Fruit fly (Drosophila melanogaster) whole organism, embryonic: ENCODE data around the gene Cpsf5.

Experiments
- Ada2b ChIP-seq: fragments of 200-800 bp; sonication (Bioruptor generic); IDR thresholded peaks from 2 replicates; pipeline ENCODE4 v1.3.6; 2022; ENCODE audit warnings: missing biosample characterization, missing genetic modification characterization
- Bgb ChIP-seq: fragments of 200-800 bp; sonication (Bioruptor generic); IDR thresholded peaks from 2 replicates; pipeline ENCODE4 v1.3.6; 2022; ENCODE audit warnings: missing biosample characterization, missing genetic modification characterization; ENCODE audit not compliant: partially characterized antibody
- BtbVII ChIP-seq: fragments of 200-800 bp; sonication (Bioruptor generic); optimal IDR thresholded peaks from 3 replicates; lab custom pipeline; 2017; ENCODE audit warnings: missing biosample characterization, mild to moderate bottlenecking, missing genetic modification characterization
- CG10565 ChIP-seq: fragments of 200-800 bp; sonication (Bioruptor generic); optimal IDR thresholded peaks from 3 replicates; lab custom pipeline; 2016; ENCODE audit warnings: missing biosample characterization, mild to moderate bottlenecking, missing genetic modification characterization
- CG12104 ChIP-seq: fragments of 200-800 bp; sonication (Bioruptor generic); optimal IDR thresholded peaks from 3 replicates; lab custom pipeline; 2016; ENCODE audit warnings: missing biosample characterization, missing genetic modification characterization
- CG12769 ChIP-seq: fragments of 200-800 bp; sonication (Bioruptor generic); optimal IDR thresholded peaks from 2 replicates; lab custom pipeline; 2019; ENCODE audit warnings: missing biosample characterization, mild to moderate bottlenecking, missing genetic modification characterization, moderate library complexity
- CG14710 ChIP-seq: fragments of 200-800 bp; sonication (Bioruptor generic); optimal IDR thresholded peaks from 3 replicates; lab custom pipeline; 2019; ENCODE audit warnings: missing biosample characterization, mild to moderate bottlenecking, missing genetic modification characterization, moderate library complexity
- CG16813 ChIP-seq: fragments of 200-800 bp; sonication (Bioruptor generic); IDR thresholded peaks from 3 replicates; pipeline ENCODE4 v1.3.6; 2022; ENCODE audit warnings: missing biosample characterization, missing genetic modification characterization; ENCODE audit not compliant: partially characterized antibody
- CG17385 ChIP-seq: fragments of 200-800 bp; sonication (Bioruptor generic); optimal IDR thresholded peaks from 3 replicates; lab custom pipeline; 2018; ENCODE audit warnings: missing biosample characterization, mild to moderate bottlenecking, missing genetic modification characterization
- CG17612 ChIP-seq: fragments of 200-800 bp; sonication (Bioruptor generic); IDR thresholded peaks from 2 replicates; pipeline ENCODE4 v1.3.6; 2022; ENCODE audit warnings: missing biosample characterization, missing genetic modification characterization
- CG30431 ChIP-seq: fragments of 200-800 bp; sonication (Bioruptor generic); optimal IDR thresholded peaks from 2 replicates; lab custom pipeline; 2017; ENCODE audit warnings: missing biosample characterization, missing genetic modification characterization
- CG32767 ChIP-seq: fragments of 200-800 bp; sonication (Bioruptor generic); IDR thresholded peaks from 2 replicates; pipeline ENCODE4 v1.3.6; 2022; ENCODE audit warnings: missing biosample characterization, missing genetic modification characterization
- CG33557 ChIP-seq: fragments of 200-800 bp; sonication (Bioruptor generic); optimal IDR thresholded peaks from 2 replicates; lab custom pipeline; 2019; ENCODE audit warnings: missing biosample characterization, mild to moderate bottlenecking, missing genetic modification characterization, moderate library complexity
- CG5245 ChIP-seq: fragments of 200-800 bp; sonication (Bioruptor generic); optimal IDR thresholded peaks from 3 replicates; lab custom pipeline; 2016; ENCODE audit warnings: missing biosample characterization, missing genetic modification characterization
- CG7928 ChIP-seq: fragments of 200-800 bp; sonication (Bioruptor generic); optimal IDR thresholded peaks from 2 replicates; lab custom pipeline; 2017; ENCODE audit warnings: missing biosample characterization, mild to moderate bottlenecking, missing genetic modification characterization
- CG8359 ChIP-seq: fragments of 200-800 bp; sonication (Bioruptor generic); optimal IDR thresholded peaks from 2 replicates; lab custom pipeline; 2017; ENCODE audit warnings: missing biosample characterization, mild to moderate bottlenecking, missing genetic modification characterization, borderline replicate concordance
- CG8478 ChIP-seq: fragments of >200 bp; optimal IDR thresholded peaks from 2 replicates; lab custom pipeline; 2018
- CG8944 ChIP-seq: fragments of 200-800 bp; sonication (Bioruptor generic); optimal IDR thresholded peaks from 3 replicates; lab custom pipeline; 2016; ENCODE audit warnings: missing biosample characterization, missing genetic modification characterization
- CG9215 ChIP-seq: fragments of 200-800 bp; sonication (Bioruptor generic); IDR thresholded peaks from 2 replicates; pipeline ENCODE4 v1.3.6; 2022; ENCODE audit warnings: missing biosample characterization, missing genetic modification characterization
- Dad ChIP-seq: fragments of 200-800 bp; sonication (Bioruptor generic); optimal IDR thresholded peaks from 3 replicates; lab custom pipeline; 2016; ENCODE audit warnings: missing biosample characterization, missing genetic modification characterization
- Deaf1 ChIP-seq: fragments of 200-800 bp; optimal IDR thresholded peaks from 3 replicates; lab custom pipeline; 2019; ENCODE audit warnings: missing biosample characterization, mild to moderate bottlenecking, missing genetic modification characterization, moderate library complexity
- Drgx ChIP-seq: fragments of 200-800 bp; sonication (Bioruptor generic); IDR thresholded peaks from 2 replicates; pipeline ENCODE4 v1.3.6; 2022; ENCODE audit warnings: missing biosample characterization, missing genetic modification characterization
- E2f1 ChIP-seq: fragments of 200-800 bp; sonication (Bioruptor generic); IDR thresholded peaks from 2 replicates; pipeline ENCODE4 v1.3.6; 2022; ENCODE audit warnings: missing biosample characterization, missing genetic modification characterization
- Ets97D ChIP-seq: fragments of 200-800 bp; sonication (Bioruptor generic); optimal IDR thresholded peaks from 3 replicates; lab custom pipeline; 2016; ENCODE audit warnings: missing biosample characterization, missing genetic modification characterization
- Fer1 ChIP-seq: fragments of 200-800 bp; sonication (Bioruptor generic); optimal IDR thresholded peaks from 2 replicates; lab custom pipeline; 2017; ENCODE audit warnings: missing biosample characterization, mild to moderate bottlenecking, missing genetic modification characterization
- HHEX ChIP-seq: fragments of 200-800 bp; sonication (Bioruptor generic); optimal IDR thresholded peaks from 3 replicates; lab custom pipeline; 2017; ENCODE audit warnings: missing biosample characterization, mild to moderate bottlenecking, missing genetic modification characterization, missing genetic modification reagents
- Hr39 ChIP-seq: fragments of >200 bp; optimal IDR thresholded peaks from 2 replicates; lab custom pipeline; 2017
- Hsf ChIP-seq: fragments of 200-800 bp; sonication (Bioruptor generic); optimal IDR thresholded peaks from 3 replicates; lab custom pipeline; 2016; ENCODE audit warnings: missing biosample characterization, missing genetic modification characterization
- Kr ChIP-seq: fragments of 200-800 bp; sonication (Bioruptor generic); optimal IDR thresholded peaks from 2 replicates; lab custom pipeline; 2017; ENCODE audit warnings: missing biosample characterization, mild to moderate bottlenecking, missing genetic modification characterization
- Oaz ChIP-seq: fragments of 200-800 bp; sonication (Bioruptor generic); IDR thresholded peaks from 2 replicates; pipeline ENCODE4 v1.3.6; 2022; ENCODE audit warnings: missing biosample characterization, missing genetic modification characterization
- Sin3A ChIP-seq: fragments of >200 bp; optimal IDR thresholded peaks from 2 replicates; lab custom pipeline; 2018
- Sry-β ChIP-seq: fragments of 200-800 bp; sonication (Bioruptor generic); optimal IDR thresholded peaks from 2 replicates; lab custom pipeline; 2018; ENCODE audit warnings: missing biosample characterization, mild to moderate bottlenecking, missing genetic modification characterization, moderate library complexity
- Sry-δ ChIP-seq: fragments of 200-800 bp; sonication (Bioruptor generic); optimal IDR thresholded peaks from 2 replicates; lab custom pipeline; 2016; ENCODE audit warnings: missing biosample characterization, missing genetic modification characterization
- Vsx1 ChIP-seq: fragments of 200-800 bp; sonication (Bioruptor generic); optimal IDR thresholded peaks from 2 replicates; lab custom pipeline; 2017; ENCODE audit warnings: missing biosample characterization, mild to moderate bottlenecking, missing genetic modification characterization, missing genetic modification reagents
- YL-1 ChIP-seq: fragments of 200-800 bp; sonication (Bioruptor generic); optimal IDR thresholded peaks from 3 replicates; lab custom pipeline; 2017; ENCODE audit warnings: missing biosample characterization, mild to moderate bottlenecking, missing genetic modification characterization
- ab ChIP-seq: fragments of 200-800 bp; sonication (Bioruptor generic); optimal IDR thresholded peaks from 2 replicates; lab custom pipeline; 2016; ENCODE audit warnings: missing biosample characterization, missing genetic modification characterization
- ac ChIP-seq: fragments of 200-800 bp; sonication (Bioruptor generic); optimal IDR thresholded peaks from 3 replicates; lab custom pipeline; 2017; ENCODE audit warnings: missing biosample characterization, mild to moderate bottlenecking, missing genetic modification characterization
- az2 ChIP-seq: fragments of 200-800 bp; sonication (Bioruptor generic); optimal IDR thresholded peaks from 3 replicates; lab custom pipeline; 2016; ENCODE audit warnings: missing biosample characterization, missing genetic modification characterization
- da ChIP-seq: fragments of 200-800 bp; sonication (Bioruptor generic); optimal IDR thresholded peaks from 2 replicates; lab custom pipeline; 2016; ENCODE audit warnings: missing biosample characterization, missing genetic modification characterization
- fd96Cb ChIP-seq: fragments of 200-800 bp; sonication (Bioruptor generic); optimal IDR thresholded peaks from 2 replicates; lab custom pipeline; 2018; ENCODE audit warnings: missing biosample characterization, mild to moderate bottlenecking, missing genetic modification characterization, moderate library complexity
- inv ChIP-seq: fragments of 200-800 bp; sonication (Bioruptor generic); IDR thresholded peaks from 2 replicates; pipeline ENCODE4 v1.3.6; 2022; ENCODE audit warnings: missing biosample characterization, missing genetic modification characterization; ENCODE audit not compliant: partially characterized antibody
- rib ChIP-seq: fragments of 200-800 bp; sonication (Bioruptor generic); IDR thresholded peaks from 2 replicates; pipeline ENCODE4 v1.3.6; 2022; ENCODE audit warnings: missing biosample characterization, missing genetic modification characterization
- run ChIP-seq: fragments of 200-800 bp; sonication (Bioruptor generic); optimal IDR thresholded peaks from 3 replicates; lab custom pipeline; 2018; ENCODE audit warnings: missing biosample characterization, mild to moderate bottlenecking, missing genetic modification characterization
- salm ChIP-seq: fragments of 200-800 bp; sonication (Bioruptor generic); optimal IDR thresholded peaks from 2 replicates; lab custom pipeline; 2018; ENCODE audit warnings: missing biosample characterization, mild to moderate bottlenecking, missing genetic modification characterization
- sim ChIP-seq: fragments of 200-800 bp; sonication (Bioruptor generic); IDR thresholded peaks from 2 replicates; pipeline ENCODE4 v1.3.6; 2022; ENCODE audit warnings: missing biosample characterization, missing genetic modification characterization
- slp2 ChIP-seq: fragments of 200-800 bp; sonication (Bioruptor generic); optimal IDR thresholded peaks from 2 replicates; lab custom pipeline; 2016; ENCODE audit warnings: missing biosample characterization, missing genetic modification characterization
- sug ChIP-seq: fragments of 200-800 bp; optimal IDR thresholded peaks from 2 replicates; lab custom pipeline; 2019; ENCODE audit warnings: missing biosample characterization, mild to moderate bottlenecking, missing genetic modification characterization, moderate library complexity
- tio ChIP-seq: fragments of 200-800 bp; sonication (Bioruptor generic); optimal IDR thresholded peaks from 2 replicates; lab custom pipeline; 2017; ENCODE audit warnings: missing biosample characterization, missing genetic modification characterization, inconsistent platforms
- tll ChIP-seq, 2 experiments: fragments of 200-800 bp in 1 of 2; fragments of >200 bp in 1 of 2; sonication (Bioruptor generic) in 1 of 2; optimal IDR thresholded peaks; 2 replicates each; lab custom pipeline; 2017 to 2019; ENCODE audit warnings: missing biosample characterization in 2 of 2, missing genetic modification characterization in 2 of 2, mild to moderate bottlenecking in 1 of 2, moderate library complexity in 1 of 2
- wdn ChIP-seq: fragments of 200-800 bp; sonication (Bioruptor generic); IDR thresholded peaks from 2 replicates; pipeline ENCODE4 v1.3.6; 2022; ENCODE audit warnings: missing biosample characterization, missing genetic modification characterization
- wek ChIP-seq: fragments of 200-800 bp; sonication (Bioruptor generic); optimal IDR thresholded peaks from 3 replicates; lab custom pipeline; 2018; ENCODE audit warnings: missing biosample characterization, mild to moderate bottlenecking, missing genetic modification characterization, moderate library complexity
- yki ChIP-seq: fragments of >200 bp; optimal IDR thresholded peaks from 3 replicates; lab custom pipeline; 2018

The Cpsf5 gene

DNA sequence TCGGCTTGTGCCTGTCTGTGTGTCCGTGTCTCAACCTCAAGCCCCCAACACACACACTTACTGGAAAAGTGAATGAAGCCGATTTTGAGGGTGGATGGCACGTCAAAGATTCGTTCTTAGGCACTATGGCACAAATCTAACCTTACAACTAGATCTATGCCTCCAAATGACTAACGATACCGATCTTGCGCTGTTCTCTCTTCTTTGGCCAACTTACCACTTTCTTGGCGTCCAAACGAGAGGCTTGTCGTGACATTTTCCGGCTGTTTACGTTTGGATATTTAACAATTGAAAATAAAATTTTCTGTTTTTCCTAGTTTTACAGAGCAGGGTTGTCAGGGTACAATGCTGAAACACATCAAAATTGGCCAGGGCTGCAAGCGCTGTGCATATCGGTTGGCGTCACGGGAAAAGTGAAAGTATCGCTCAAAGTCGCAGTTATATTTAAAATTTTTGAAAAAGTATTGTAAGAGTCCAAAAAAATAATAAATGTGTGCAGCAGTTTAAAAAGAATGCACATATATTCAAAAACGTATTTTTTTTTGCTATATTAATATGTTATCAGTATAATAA lies 31.2 kb downstream of the Cpsf5 start, which contains the start of the genes Bet3 and Nf-YA (continued):
- TF ChIP-seq CG8359 (GFP tag; lab: Kevin White, UChicago) (no peak), sim (GFP tag; lab: Robert Waterston, UW) (no peak), CG12104 (GFP tag; lab: Kevin White, UChicago) (peak; percentile 30), HHEX (GFP tag; lab: Kevin White, UChicago) (peak; percentile 12), Deaf1 (tag; lab: Kevin White, UChicago) (no peak), run (tag; lab: Kevin White, UChicago) (no peak), Oaz (no peak), CG32767 (GFP tag; lab: Robert Waterston, UW) (no peak), tio (no peak), CG17612 (GFP tag; lab: Robert Waterston, UW) (peak; percentile 43), E2f1 (GFP tag; lab: Robert Waterston, UW) (peak; percentile 19; the same call in 1 of the 2 replicates), CG8478 (lab: Kevin White, UChicago) (no peak), Hsf (GFP tag; lab: Kevin White, UChicago) (peak; percentile 60), CG5245 (GFP tag; lab: Kevin White, UChicago) (no peak), Sry-β (GFP tag; lab: Kevin White, UChicago) (no peak), Ada2b (GFP tag; lab: Robert Waterston, UW) (peak; percentile 47; the same call in 1 of the 2 replicates), CG14710 (tag; lab: Kevin White, UChicago) (peak; percentile 70), CG33557 (GFP tag; lab: Kevin White, UChicago) (no peak), CG30431 (GFP tag; lab: Kevin White, UChicago) (peak; percentile 3), Ets97D (GFP tag; lab: Kevin White, UChicago) (peak; percentile 55), BtbVII (GFP tag; lab: Kevin White, UChicago) (no peak), Fer1 (GFP tag; lab: Kevin White, UChicago) (peak; percentile 3), ac (no peak), YL-1 (GFP tag; lab: Kevin White, UChicago) (peak; percentile 80), ab (GFP tag; lab: Kevin White, UChicago) (no peak), Dad (GFP tag; lab: Kevin White, UChicago) (peak; percentile 62), Bgb (GFP tag; lab: Robert Waterston, UW) (peak; percentile 87), yki (lab: Kevin White, UChicago) (no peak), az2 (GFP tag; lab: Kevin White, UChicago) (peak; percentile 44), CG7928 (GFP tag; lab: Kevin White, UChicago) (peak; percentile 97), CG16813 (GFP tag; lab: Robert Waterston, UW) (peak; percentile 85), slp2 (GFP tag; lab: Kevin White, UChicago) (peak; percentile 27), Hr39 (lab: Kevin White, UChicago) (no peak), CG9215 (GFP tag; lab: Robert Waterston, UW) (peak; percentile 38; the same call in 1 of the 2 replicates), wdn (GFP tag; lab: Robert Waterston, UW) (peak; percentile 26; the same call in 1 of the 2 replicates), Kr (GFP tag; lab: Kevin White, UChicago) (no peak), wek (GFP tag; lab: Kevin White, UChicago) (no peak), fd96Cb (tag; lab: Kevin White, UChicago) (peak; percentile 29), sug (peak; percentile 41), CG12769 (tag; lab: Kevin White, UChicago) (peak; percentile 43), da (GFP tag; lab: Kevin White, UChicago) (peak; percentile 0), salm (no peak), tll (GFP tag; optimal IDR thresholded peaks at IDR 0.05; lab: Kevin White, UChicago) (no peak), inv (GFP tag; lab: Robert Waterston, UW) (peak; percentile 79), Vsx1 (GFP tag; lab: Kevin White, UChicago) (no peak), CG17385 (GFP tag; lab: Kevin White, UChicago) (peak; percentile 8), Sry-δ (GFP tag; lab: Kevin White, UChicago) (peak; percentile 75), CG8944 (GFP tag; lab: Kevin White, UChicago) (peak; percentile 69), Sin3A (lab: Kevin White, UChicago) (peak; percentile 38), rib (GFP tag; lab: Robert Waterston, UW) (peak; percentile 35; the same call in 1 of the 2 replicates), Drgx (no peak), CG10565 (GFP tag; lab: Kevin White, UChicago) (no peak)
